Fruit fly (Drosophila melanogaster) whole organism, wandering third instar larva: Measurements from ENCODE around the gene Kal1.

Experiments
- Abd-B ChIP-seq: fragments of >200 bp; optimal IDR thresholded peaks from 2 replicates; lab custom pipeline; 2017; ENCODE audit warnings: missing biosample characterization, missing genetic modification characterization
- CG32264 ChIP-seq: fragments of 200-800 bp; sonication (Bioruptor generic); optimal IDR thresholded peaks from 2 replicates; lab custom pipeline; 2016; ENCODE audit warnings: missing biosample characterization, missing genetic modification characterization
- CG9705 ChIP-seq: fragments of 200-800 bp; sonication (Bioruptor generic); optimal IDR thresholded peaks from 2 replicates; lab custom pipeline; 2018; ENCODE audit warnings: missing biosample characterization, mild to moderate bottlenecking, missing genetic modification characterization
- CrebA ChIP-seq: fragments of 200-800 bp; sonication (Bioruptor generic); optimal IDR thresholded peaks from 2 replicates; lab custom pipeline; 2016; ENCODE audit warnings: missing biosample characterization, mild to moderate bottlenecking, missing genetic modification characterization, borderline replicate concordance
- Dfd ChIP-seq: fragments of >200 bp; optimal IDR thresholded peaks from 2 replicates; lab custom pipeline; 2017; ENCODE audit warnings: missing biosample characterization, missing genetic modification characterization
- Dif ChIP-seq: fragments of 200-275, 200-300 bp; sonication (Bioruptor generic); optimal IDR thresholded peaks from 2 replicates; lab custom pipeline; 2018; ENCODE audit warnings: missing biosample characterization, missing genetic modification characterization; ENCODE audit not compliant: partially characterized antibody
- GATAd ChIP-seq: sonication (Bioruptor generic); optimal IDR thresholded peaks from 2 replicates; lab custom pipeline; 2016; ENCODE audit warnings: missing biosample characterization, missing genetic modification characterization
- HLH106 ChIP-seq: fragments of 200-800 bp; optimal IDR thresholded peaks from 3 replicates; lab custom pipeline; 2019; ENCODE audit warnings: missing biosample characterization, mild to moderate bottlenecking, missing genetic modification characterization, moderate library complexity
- Hnf4 ChIP-seq: fragments of 200-800 bp; sonication (Bioruptor generic); optimal IDR thresholded peaks from 2 replicates; lab custom pipeline; 2016; ENCODE audit warnings: missing biosample characterization, mild to moderate bottlenecking, missing genetic modification characterization
- Hr78 ChIP-seq: fragments of >200 bp; optimal IDR thresholded peaks from 2 replicates; lab custom pipeline; 2017; ENCODE audit warnings: missing biosample characterization, missing genetic modification characterization
- Hr83 ChIP-seq: fragments of 200-300 bp; sonication (Bioruptor generic); optimal IDR thresholded peaks from 2 replicates; lab custom pipeline; 2016; ENCODE audit warnings: missing biosample characterization, mild to moderate bottlenecking, missing genetic modification characterization, moderate library complexity; ENCODE audit not compliant: poor library complexity, severe bottlenecking
- Jra ChIP-seq: sonication (Bioruptor generic); optimal IDR thresholded peaks from 2 replicates; lab custom pipeline; 2016; ENCODE audit warnings: missing biosample characterization, missing genetic modification characterization
- Mio ChIP-seq: sonication (Bioruptor generic); optimal IDR thresholded peaks from 2 replicates; lab custom pipeline; 2016; ENCODE audit warnings: missing biosample characterization, missing genetic modification characterization
- Myc ChIP-seq: fragments of >200 bp; optimal IDR thresholded peaks from 2 replicates; lab custom pipeline; 2017
- N ChIP-seq: fragments of >200 bp; optimal IDR thresholded peaks from 2 replicates; lab custom pipeline; 2018; ENCODE audit warnings: missing biosample characterization, missing external identifiers, missing genetic modification characterization
- OdsH ChIP-seq: fragments of 200-800 bp; sonication (Bioruptor generic); optimal IDR thresholded peaks from 2 replicates; lab custom pipeline; 2016; ENCODE audit warnings: missing biosample characterization, mild to moderate bottlenecking, missing genetic modification characterization
- Rel ChIP-seq, 2 experiments: fragments of 200-800 bp; sonication (Bioruptor generic) in 1 of 2; optimal IDR thresholded peaks; 2 replicates in 1 of 2; 3 replicates in 1 of 2; lab custom pipeline; 2016 to 2019; ENCODE audit warnings: mild to moderate bottlenecking in 2 of 2, missing biosample characterization in 2 of 2, missing genetic modification characterization in 2 of 2, moderate library complexity in 1 of 2
- Sp1 ChIP-seq: fragments of 200-800 bp; sonication (Bioruptor generic); optimal IDR thresholded peaks from 3 replicates; lab custom pipeline; 2019; ENCODE audit warnings: missing biosample characterization, mild to moderate bottlenecking, missing genetic modification characterization, moderate library complexity
- Vsx2 ChIP-seq: fragments of 200-300, 225-300 bp; sonication (Bioruptor generic); optimal IDR thresholded peaks from 2 replicates; lab custom pipeline; 2018; ENCODE audit warnings: missing biosample characterization, missing genetic modification characterization; ENCODE audit not compliant: partially characterized antibody
- br ChIP-seq: fragments of 200-800 bp; sonication (Bioruptor generic); optimal IDR thresholded peaks from 2 replicates; lab custom pipeline; 2016; ENCODE audit warnings: missing biosample characterization, missing genetic modification characterization
- brk ChIP-seq: fragments of 200-800 bp; sonication (Bioruptor generic); optimal IDR thresholded peaks from 2 replicates; lab custom pipeline; 2016; ENCODE audit warnings: missing biosample characterization, mild to moderate bottlenecking, missing genetic modification characterization
- dl ChIP-seq, 2 experiments: fragments of 175-275, 200-275 bp in 1 of 2; fragments of 200-275 bp in 1 of 2; sonication (Bioruptor generic); optimal IDR thresholded peaks; lab custom pipeline; 2018; ENCODE audit warnings: mild to moderate bottlenecking in 2 of 2, missing biosample characterization in 2 of 2, missing genetic modification characterization in 2 of 2, moderate library complexity in 2 of 2; ENCODE audit not compliant: partially characterized antibody in 2 of 2, insufficient read depth in 1 of 2
- dmrt93B ChIP-seq: fragments of 200-800 bp; sonication (Bioruptor generic); optimal IDR thresholded peaks from 2 replicates; lab custom pipeline; 2018; ENCODE audit warnings: missing biosample characterization, mild to moderate bottlenecking, missing genetic modification characterization
- dsf ChIP-seq: sonication (Bioruptor generic); optimal IDR thresholded peaks from 2 replicates; lab custom pipeline; 2016; ENCODE audit warnings: missing biosample characterization, missing genetic modification characterization, borderline replicate concordance
- ey ChIP-seq: fragments of 200-800 bp; sonication (Bioruptor generic); optimal IDR thresholded peaks from 2 replicates; lab custom pipeline; 2016; ENCODE audit warnings: missing biosample characterization, missing genetic modification characterization
- foxo ChIP-seq, 2 experiments: fragments of 200-800 bp; sonication (Bioruptor generic); optimal IDR thresholded peaks; 2 replicates in 1 of 2; 3 replicates in 1 of 2; lab custom pipeline; 2016 to 2017; ENCODE audit warnings: missing biosample characterization in 2 of 2, missing genetic modification characterization in 2 of 2
- fru ChIP-seq: fragments of 200-800 bp; sonication (Bioruptor generic); optimal IDR thresholded peaks from 3 replicates; lab custom pipeline; 2016; ENCODE audit warnings: missing biosample characterization, mild to moderate bottlenecking, missing genetic modification characterization
- h ChIP-seq: fragments of 200-800 bp; sonication (Bioruptor generic); optimal IDR thresholded peaks from 3 replicates; lab custom pipeline; 2016; ENCODE audit warnings: missing biosample characterization, mild to moderate bottlenecking, missing genetic modification characterization
- jim ChIP-seq: fragments of 175-275, 200-325 bp; sonication (Bioruptor generic); optimal IDR thresholded peaks from 2 replicates; lab custom pipeline; 2016; ENCODE audit warnings: missing biosample characterization, mild to moderate bottlenecking, missing genetic modification characterization
- lola ChIP-seq: fragments of >200 bp; optimal IDR thresholded peaks from 2 replicates; lab custom pipeline; 2017; ENCODE audit warnings: missing biosample characterization, missing genetic modification characterization
- pan ChIP-seq: fragments of >200 bp; optimal IDR thresholded peaks from 2 replicates; lab custom pipeline; 2017
- psq ChIP-seq: fragments of 200-800 bp; sonication (Bioruptor generic); optimal IDR thresholded peaks from 3 replicates; lab custom pipeline; 2017; ENCODE audit warnings: missing biosample characterization, mild to moderate bottlenecking, missing genetic modification characterization, moderate library complexity
- rgr ChIP-seq: fragments of 200-800 bp; sonication (Bioruptor generic); optimal IDR thresholded peaks from 3 replicates; lab custom pipeline; 2016; ENCODE audit warnings: missing biosample characterization, mild to moderate bottlenecking, missing genetic modification characterization
- sage ChIP-seq: fragments of 200-800 bp; sonication (Bioruptor generic); optimal IDR thresholded peaks from 2 replicates; lab custom pipeline; 2016; ENCODE audit warnings: missing biosample characterization, mild to moderate bottlenecking, missing genetic modification characterization
- sv ChIP-seq: fragments of 200-800 bp; sonication (Bioruptor generic); optimal IDR thresholded peaks from 3 replicates; lab custom pipeline; 2016; ENCODE audit warnings: missing biosample characterization, missing genetic modification characterization
- tai ChIP-seq: sonication (Bioruptor generic); optimal IDR thresholded peaks from 2 replicates; lab custom pipeline; 2016; ENCODE audit warnings: missing biosample characterization, missing genetic modification characterization
- usp ChIP-seq: fragments of >200 bp; optimal IDR thresholded peaks from 2 replicates; lab custom pipeline; 2017; ENCODE audit warnings: missing biosample characterization, missing genetic modification characterization
- woc ChIP-seq: sonication (Bioruptor generic); optimal IDR thresholded peaks from 2 replicates; lab custom pipeline; 2016; ENCODE audit warnings: missing biosample characterization, mild to moderate bottlenecking, missing genetic modification characterization

The Kal1 gene

DNA sequence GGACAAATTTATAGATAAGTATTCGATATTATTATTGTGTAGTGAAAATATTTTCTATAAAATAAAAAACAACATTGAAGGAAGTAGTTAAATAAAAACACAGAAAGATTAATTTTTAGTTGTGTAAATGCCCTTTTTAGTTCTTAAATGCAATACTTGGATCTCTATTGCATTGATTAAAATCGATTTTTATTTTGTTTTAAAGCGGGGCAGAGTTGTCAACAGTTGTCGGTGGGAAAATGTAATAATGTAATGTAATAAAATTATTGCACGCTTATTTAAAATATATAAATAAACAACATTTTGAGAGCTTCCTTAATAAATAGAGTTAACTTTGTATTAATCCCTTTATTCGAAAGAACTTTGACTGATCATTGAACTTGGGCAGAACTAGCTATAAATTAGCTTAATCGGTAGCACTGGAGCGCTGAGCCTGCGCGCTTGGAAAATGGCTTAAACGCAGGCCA is 22.4 kb downstream of the Kal1 start, which contains the start of gene Apc2:
TSS of gene Apc2 (plus strand) at position 411 of the 467 bp plus-strand sequence.
- TF ChIP-seq HLH106 (peak; percentile 76), dmrt93B (peak; percentile 34), Abd-B (GFP tag; lab: Kevin White, UChicago) (no peak), CG32264 (GFP tag; lab: Kevin White, UChicago) (no peak), lola (GFP tag; lab: Kevin White, UChicago) (no peak), rgr (GFP tag; lab: Kevin White, UChicago) (peak; percentile 54), jim (GFP tag; lab: Kevin White, UChicago) (no peak), brk (GFP tag; lab: Kevin White, UChicago) (no peak), pan (lab: Kevin White, UChicago) (no peak), GATAd (no peak), dsf (GFP tag; lab: Kevin White, UChicago) (peak; percentile 51), foxo (GFP tag; optimal IDR thresholded peaks at IDR 0.05; lab: Kevin White, UChicago) (peak in 1 of 2 experiments; percentile 62), Hr78 (no peak), Myc (lab: Kevin White, UChicago) (peak; percentile 90), Rel (GFP tag; optimal IDR thresholded peaks at IDR 0.05; lab: Kevin White, UChicago) (no peak), Rel (tag; optimal IDR thresholded peaks at IDR 0.05; lab: Kevin White, UChicago) (no peak), br (GFP tag; lab: Kevin White, UChicago) (peak; percentile 52), Dfd (GFP tag; lab: Kevin White, UChicago) (no peak), Vsx2 (GFP tag; lab: Kevin White, UChicago) (no peak), usp (GFP tag; lab: Kevin White, UChicago) (no peak), OdsH (GFP tag; lab: Kevin White, UChicago) (peak; percentile 17), Hnf4 (GFP tag; lab: Kevin White, UChicago) (no peak), CrebA (GFP tag; lab: Kevin White, UChicago) (no peak), dl (GFP tag; optimal IDR thresholded peaks at IDR 0.05; lab: Kevin White, UChicago; ENCODE audit: insufficient read depth in 1 of 2, partially characterized antibody in 2 of 2) (no peak), ey (GFP tag; lab: Kevin White, UChicago) (peak; percentile 42), Jra (GFP tag; lab: Kevin White, UChicago) (peak; percentile 38), tai (GFP tag; lab: Kevin White, UChicago) (no peak), fru (GFP tag; lab: Kevin White, UChicago) (peak; percentile 59), Mio (GFP tag; lab: Kevin White, UChicago) (no peak), N (GFP tag; lab: Kevin White, UChicago) (no peak), Sp1 (GFP tag; lab: Kevin White, UChicago) (peak; percentile 69), Hr83 (GFP tag; lab: Kevin White, UChicago) (no peak), h (GFP tag; lab: Kevin White, UChicago) (peak; percentile 58), woc (peak; percentile 73), Dif (GFP tag; lab: Kevin White, UChicago) (no peak), psq (GFP tag; lab: Kevin White, UChicago) (peak; percentile 56), CG9705 (GFP tag; lab: Kevin White, UChicago) (peak; percentile 42), sv (GFP tag; lab: Kevin White, UChicago) (peak; percentile 4), sage (GFP tag; lab: Kevin White, UChicago) (no peak)

DNA sequence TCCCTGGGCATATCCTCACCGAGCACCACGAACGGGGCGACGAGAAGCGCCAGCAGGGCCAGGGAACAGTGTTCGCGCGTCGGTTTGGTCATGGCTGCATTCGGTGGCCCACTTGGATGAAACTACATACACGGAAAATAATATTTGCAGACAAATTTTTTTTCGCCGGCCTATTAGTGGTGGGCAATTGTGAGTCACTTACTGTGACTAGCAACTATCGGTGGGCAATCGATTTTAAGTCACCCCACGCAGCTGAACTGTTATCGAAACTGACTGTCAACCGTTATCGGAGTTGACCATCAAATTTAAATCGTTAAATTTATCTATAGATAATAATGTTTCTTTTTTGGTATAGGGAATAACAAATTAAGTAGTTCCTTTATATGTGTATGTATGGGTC is 28.2 kb downstream of the Kal1 start, which contains the start of gene CG5510:
TSS of gene CG5510 (minus strand) at position 201 of the 400 bp plus-strand sequence.
- TF ChIP-seq dmrt93B (no peak), lola (GFP tag; lab: Kevin White, UChicago) (no peak), Hr83 (GFP tag; lab: Kevin White, UChicago) (peak; percentile 52), jim (GFP tag; lab: Kevin White, UChicago) (no peak), h (GFP tag; lab: Kevin White, UChicago) (peak; percentile 33), brk (GFP tag; lab: Kevin White, UChicago) (no peak), br (GFP tag; lab: Kevin White, UChicago) (peak; percentile 2), sage (GFP tag; lab: Kevin White, UChicago) (no peak), ey (GFP tag; lab: Kevin White, UChicago) (peak; percentile 27), sv (GFP tag; lab: Kevin White, UChicago) (peak; percentile 6), fru (GFP tag; lab: Kevin White, UChicago) (peak; percentile 36), Rel (GFP tag; optimal IDR thresholded peaks at IDR 0.05; lab: Kevin White, UChicago) (no peak), Rel (tag; optimal IDR thresholded peaks at IDR 0.05; lab: Kevin White, UChicago) (peak; percentile 45), rgr (GFP tag; lab: Kevin White, UChicago) (no peak), Myc (lab: Kevin White, UChicago) (no peak), Jra (GFP tag; lab: Kevin White, UChicago) (peak; percentile 76), woc (peak; percentile 14), Dif (GFP tag; lab: Kevin White, UChicago) (no peak), tai (GFP tag; lab: Kevin White, UChicago) (no peak), HLH106 (peak; percentile 21), Sp1 (GFP tag; lab: Kevin White, UChicago) (peak; percentile 10), dl (GFP tag; optimal IDR thresholded peaks at IDR 0.05; lab: Kevin White, UChicago; ENCODE audit: insufficient read depth in 1 of 2, partially characterized antibody in 2 of 2) (peak in 1 of 2 experiments; percentile 8)
